Fruit fly (Drosophila melanogaster): Measurements from ENCODE around the gene NimC4.
A peak's percentile ranks its signal among the peaks of the same experiment; 100 is the strongest.

Gene NimC4

dm6 chr2L:14020875-14021643, 26.3 kb upstream of the NimC4 start (continued):
- TF ChIP-seq CG3838 (GFP tag; optimal IDR thresholded peaks at IDR 0.05) = no peak
- no peak for TF ChIP-seq CG9797 (GFP tag; optimal IDR thresholded peaks at IDR 0.05)
- no peak for TF ChIP-seq jigr1 (GFP tag; IDR thresholded peaks at IDR 0.05)
- TF ChIP-seq CG8765 (GFP tag; IDR thresholded peaks at IDR 0.05) = peak; percentile 36; the same call in 1 of the 2 replicates
- no peak for TF ChIP-seq Bgb (GFP tag; IDR thresholded peaks at IDR 0.05; ENCODE audit: partially characterized antibody)
- TF ChIP-seq CG15514 (GFP tag; optimal IDR thresholded peaks at IDR 0.05) = peak; percentile 19
- TF ChIP-seq Dp (GFP tag; optimal IDR thresholded peaks at IDR 0.05) = no peak
- no peak for TF ChIP-seq tx (GFP tag; optimal IDR thresholded peaks at IDR 0.05)
- peak; percentile 59 for TF ChIP-seq tgo (GFP tag; IDR thresholded peaks at IDR 0.05)
- peak; percentile 34 for TF ChIP-seq CG4854 (GFP tag; optimal IDR thresholded peaks at IDR 0.05)
- TF ChIP-seq Atf6 (GFP tag; IDR thresholded peaks at IDR 0.05) = no peak; the same call in 1 of the 2 replicates
- 0 out of 2 replicates have a peak, but pooled peaks have one; percentile 12 for TF ChIP-seq CG3847 (GFP tag; IDR thresholded peaks at IDR 0.05)
- TF ChIP-seq PHDP (tag; optimal IDR thresholded peaks at IDR 0.05) = peak; percentile 62
- no peak for TF ChIP-seq CG11456 (GFP tag; IDR thresholded peaks at IDR 0.05)
- peak; percentile 40 for TF ChIP-seq Chrac-16 (GFP tag; optimal IDR thresholded peaks at IDR 0.05)
- peak; percentile 62 for TF ChIP-seq CG6689 (GFP tag; IDR thresholded peaks at IDR 0.05)
- TF ChIP-seq CoRest (tag; optimal IDR thresholded peaks at IDR 0.05) = peak; percentile 88
- TF ChIP-seq Lim3 (GFP tag; IDR thresholded peaks at IDR 0.05) = no peak
- TF ChIP-seq slou (GFP tag; optimal IDR thresholded peaks at IDR 0.05) = peak; percentile 9
- TF ChIP-seq ERR (GFP tag; optimal IDR thresholded peaks at IDR 0.05) = no peak
- TF ChIP-seq ara (GFP tag; IDR thresholded peaks at IDR 0.05) = peak; percentile 59
- TF ChIP-seq slbo (GFP tag; IDR thresholded peaks at IDR 0.05) = peak; percentile 62
- TF ChIP-seq CG13296 (GFP tag; optimal IDR thresholded peaks at IDR 0.05) = no peak
- no peak for TF ChIP-seq emc (GFP tag; optimal IDR thresholded peaks at IDR 0.05)
- TF ChIP-seq CG14860 (GFP tag; IDR thresholded peaks at IDR 0.05; ENCODE audit: partially characterized antibody) = no peak
- no peak for TF ChIP-seq corto (GFP tag; optimal IDR thresholded peaks at IDR 0.05)
- TF ChIP-seq Pdp1 (GFP tag; optimal IDR thresholded peaks at IDR 0.05) = peak; percentile 0 to 47
- peak; percentile 36; the same call in 1 of the 2 replicates for TF ChIP-seq MBD-R2 (GFP tag; IDR thresholded peaks at IDR 0.05)
- no peak for TF ChIP-seq CkIIα-i1 (GFP tag; IDR thresholded peaks at IDR 0.05)
- TF ChIP-seq ems (GFP tag; optimal IDR thresholded peaks at IDR 0.05) = peak; percentile 48
- TF ChIP-seq D (optimal IDR thresholded peaks at IDR 0.05) = no peak
- TF ChIP-seq D (GFP tag; optimal IDR thresholded peaks at IDR 0.05) = peak; percentile 24
- peak; percentile 48 for TF ChIP-seq CG10209 (GFP tag; optimal IDR thresholded peaks at IDR 0.05)
- TF ChIP-seq croc (GFP tag; conservative IDR thresholded peaks at IDR 0.05) = no peak; the same call in 2 of the 3 replicates
- TF ChIP-seq B-H1 (GFP tag; IDR thresholded peaks at IDR 0.05) = peak; percentile 49
- TF ChIP-seq CG6272 (GFP tag; IDR thresholded peaks at IDR 0.05) = no peak; the same call in 1 of the 2 replicates
- TF ChIP-seq sens (GFP tag) = peak; percentile 94
- TF ChIP-seq CG34376 (GFP tag; optimal IDR thresholded peaks at IDR 0.05) = no peak
- 0 out of 3 replicates have a peak, but pooled peaks have one; percentile 10 for TF ChIP-seq CG7357 (GFP tag; IDR thresholded peaks at IDR 0.05)
- no peak for TF ChIP-seq chinmo (GFP tag; IDR thresholded peaks at IDR 0.05; ENCODE audit: partially characterized antibody)
- no peak for TF ChIP-seq lbe (GFP tag; optimal IDR thresholded peaks at IDR 0.05)
- TF ChIP-seq luna (GFP tag; optimal IDR thresholded peaks at IDR 0.05) = no peak
- peak; percentile 90 for TF ChIP-seq D19B (GFP tag; optimal IDR thresholded peaks at IDR 0.05)
- no peak for TF ChIP-seq CTCF (GFP tag; optimal IDR thresholded peaks at IDR 0.05)
- no peak for TF ChIP-seq prd (optimal IDR thresholded peaks at IDR 0.05)
- TF ChIP-seq prd (GFP tag; IDR thresholded peaks at IDR 0.05) = peak; percentile 68; the same call in 2 of the 3 replicates
- TF ChIP-seq pfk (GFP tag; optimal IDR thresholded peaks at IDR 0.05) = no peak
- TF ChIP-seq CG17612 (GFP tag; IDR thresholded peaks at IDR 0.05) = no peak
- TF ChIP-seq Lpt (GFP tag; optimal IDR thresholded peaks at IDR 0.05) = no peak
- TF ChIP-seq CG13424 (tag; optimal IDR thresholded peaks at IDR 0.05) = peak; percentile 74
- TF ChIP-seq ATbp (GFP tag; optimal IDR thresholded peaks at IDR 0.05) = peak; percentile 61
